Worm (Caenorhabditis elegans) whole organism, L4 larva: ENCODE data around the gene srj-6.

Experiments used
- D1046.2 ChIP-seq: fragments of 200-800 bp; sonication (Bioruptor generic); IDR thresholded peaks from 2 replicates; pipeline ENCODE4 v1.3.6; 2022; ENCODE audit warnings: missing genetic modification characterization, missing compliant biosample characterization
- F37D6.2 ChIP-seq: sonication (generic microtip); optimal IDR thresholded peaks from 2 replicates; lab custom pipeline; 2016; ENCODE audit warnings: mild to moderate bottlenecking, missing genetic modification characterization, missing compliant biosample characterization
- Y75B8A.6 ChIP-seq: fragments of 200-800 bp; sonication (Bioruptor generic); IDR thresholded peaks from 2 replicates; pipeline ENCODE4 v1.3.6; 2022; ENCODE audit warnings: missing genetic modification reagents, missing genetic modification characterization, missing compliant biosample characterization
- aha-1 ChIP-seq: fragments of 150-350 bp; peaks from one replicate; lab custom pipeline; 2014; ENCODE audit warnings: missing biosample characterization, missing genetic modification characterization
- aly-2 ChIP-seq: sonication (generic microtip); optimal IDR thresholded peaks from 2 replicates; lab custom pipeline; 2018; ENCODE audit warnings: missing biosample characterization, missing genetic modification characterization
- attf-4 ChIP-seq: sonication (generic microtip); optimal IDR thresholded peaks from 3 replicates; lab custom pipeline; 2017; ENCODE audit warnings: missing biosample characterization, missing genetic modification characterization
- ceh-20 ChIP-seq: fragments of 200-800 bp; sonication (Bioruptor generic); IDR thresholded peaks from 2 replicates; pipeline ENCODE4 v1.3.6; 2022; ENCODE audit warnings: missing genetic modification reagents, missing genetic modification characterization, missing compliant biosample characterization
- ceh-44 ChIP-seq: fragments of 200-800 bp; sonication (Bioruptor generic); IDR thresholded peaks from 2 replicates; pipeline ENCODE4 v1.3.6; 2022; ENCODE audit warnings: missing genetic modification reagents, missing genetic modification characterization, missing compliant biosample characterization
- ces-1 ChIP-seq: fragments of 150-350 bp; sonication (generic microtip); optimal IDR thresholded peaks from 4 replicates; lab custom pipeline; 2014; ENCODE audit warnings: missing biosample characterization, missing genetic modification reagents, missing genetic modification characterization
- daf-12 ChIP-seq: fragments of 150-350 bp; optimal IDR thresholded peaks from 2 replicates; lab custom pipeline; 2014; ENCODE audit warnings: missing biosample characterization, missing genetic modification reagents, missing genetic modification characterization
- dmd-6 ChIP-seq: fragments of 200-800 bp; sonication (Bioruptor generic); IDR thresholded peaks from 2 replicates; pipeline ENCODE4 v1.3.6; 2022; ENCODE audit warnings: missing genetic modification reagents, missing genetic modification characterization, missing compliant biosample characterization
- dmd-8 ChIP-seq: fragments of 200-800 bp; sonication (Bioruptor generic); IDR thresholded peaks from 2 replicates; pipeline ENCODE4 v1.3.6; 2022; ENCODE audit warnings: missing genetic modification characterization, missing compliant biosample characterization
- dpl-1 ChIP-seq: fragments of 150-350 bp; optimal IDR thresholded peaks from 2 replicates; lab custom pipeline; 2014; ENCODE audit warnings: missing biosample characterization, missing genetic modification reagents, missing genetic modification characterization
- duxl-1 ChIP-seq: sonication (generic microtip); optimal IDR thresholded peaks from 2 replicates; lab custom pipeline; 2016; ENCODE audit warnings: mild to moderate bottlenecking, missing genetic modification characterization, moderate library complexity, missing compliant biosample characterization; ENCODE audit not compliant: poor library complexity
- dve-1 ChIP-seq: sonication (generic microtip); optimal IDR thresholded peaks from 2 replicates; lab custom pipeline; 2017; ENCODE audit warnings: antibody characterized with exemption, mild to moderate bottlenecking, missing genetic modification characterization, missing compliant biosample characterization; ENCODE audit not compliant: insufficient read depth
- fkh-10 ChIP-seq: fragments of 150-350 bp; optimal IDR thresholded peaks from 2 replicates; lab custom pipeline; 2014; ENCODE audit warnings: missing biosample characterization, missing genetic modification reagents, missing genetic modification characterization
- hif-1 ChIP-seq, 2 experiments: sonication (generic microtip); optimal IDR thresholded peaks; 2 replicates each; lab custom pipeline; 2016 to 2017; ENCODE audit warnings: missing compliant biosample characterization in 2 of 2, missing genetic modification characterization in 2 of 2, missing genetic modification reagents in 2 of 2, missing genotype in 2 of 2, mild to moderate bottlenecking in 1 of 2
- hlh-11 ChIP-seq: fragments of 200-800 bp; sonication (Bioruptor generic); optimal IDR thresholded peaks from 2 replicates; lab custom pipeline; 2018; ENCODE audit warnings: mild to moderate bottlenecking, missing genetic modification characterization, missing compliant biosample characterization
- hlh-30 ChIP-seq: sonication (generic microtip); optimal IDR thresholded peaks from 2 replicates; lab custom pipeline; 2017; ENCODE audit warnings: antibody characterized with exemption, mild to moderate bottlenecking, missing genetic modification characterization, missing compliant biosample characterization; ENCODE audit not compliant: insufficient read depth
- hmg-1.1 ChIP-seq: fragments of 200-800 bp; sonication (Bioruptor generic); IDR thresholded peaks from 2 replicates; pipeline ENCODE4 v1.3.6; 2022; ENCODE audit warnings: missing genetic modification reagents, missing genetic modification characterization, missing compliant biosample characterization
- lsy-2 ChIP-seq, 2 experiments: fragments of 150-350 bp in 1 of 2; sonication (generic microtip) in 1 of 2; optimal IDR thresholded peaks; 2 replicates each; lab custom pipeline; 2014 to 2017; ENCODE audit warnings: missing biosample characterization in 2 of 2, missing genetic modification characterization in 2 of 2
- madf-9 ChIP-seq: fragments of 200-800 bp; sonication (Bioruptor generic); conservative IDR thresholded peaks from 2 replicates; pipeline ENCODE4 v1.3.6; 2022; ENCODE audit warnings: missing genetic modification reagents, missing genetic modification characterization, missing compliant biosample characterization
- mdl-1 ChIP-seq, 2 experiments: fragments of 150-350 bp in 1 of 2; sonication (generic microtip) in 1 of 2; optimal IDR thresholded peaks; 2 replicates each; lab custom pipeline; 2014 to 2017; ENCODE audit warnings: missing biosample characterization in 2 of 2, missing genetic modification characterization in 2 of 2
- mep-1 ChIP-seq: fragments of 150-350 bp; sonication (generic microtip); optimal IDR thresholded peaks from 3 replicates; lab custom pipeline; 2014; ENCODE audit warnings: missing biosample characterization, missing genetic modification characterization
- mes-2 ChIP-seq: sonication (generic microtip); optimal IDR thresholded peaks from 2 replicates; lab custom pipeline; 2016; ENCODE audit warnings: missing genotype, mild to moderate bottlenecking, missing genetic modification characterization, missing compliant biosample characterization; ENCODE audit not compliant: poor library complexity, severe bottlenecking
- nhr-11 ChIP-seq: fragments of 150-350 bp; optimal IDR thresholded peaks from 2 replicates; lab custom pipeline; 2014; ENCODE audit warnings: missing biosample characterization, missing genetic modification characterization
- nhr-28 ChIP-seq: fragments of 150-350 bp; optimal IDR thresholded peaks from 2 replicates; lab custom pipeline; 2014; ENCODE audit warnings: missing biosample characterization, missing genetic modification characterization
- nhr-48 ChIP-seq: sonication (generic microtip); optimal IDR thresholded peaks from 2 replicates; lab custom pipeline; 2016; ENCODE audit warnings: mild to moderate bottlenecking, missing genetic modification characterization, missing compliant biosample characterization
- nhr-6 ChIP-seq: fragments of 150-350 bp; optimal IDR thresholded peaks from 2 replicates; lab custom pipeline; 2014; ENCODE audit warnings: missing biosample characterization, missing genetic modification characterization
- php-3 ChIP-seq: fragments of 200-800 bp; sonication (Bioruptor generic); IDR thresholded peaks from 2 replicates; pipeline ENCODE4 v1.3.6; 2022; ENCODE audit warnings: missing genetic modification reagents, missing genetic modification characterization, missing compliant biosample characterization
- rbr-2 ChIP-seq: sonication (generic microtip); optimal IDR thresholded peaks from 2 replicates; lab custom pipeline; 2016; ENCODE audit warnings: missing genotype, missing genetic modification characterization, missing compliant biosample characterization
- set-16 ChIP-seq: fragments of 200-800 bp; sonication (Bioruptor generic); IDR thresholded peaks from 2 replicates; pipeline ENCODE4 v1.3.6; 2022; ENCODE audit warnings: missing genetic modification reagents, missing genetic modification characterization, missing compliant biosample characterization
- tag-97 ChIP-seq: fragments of 200-800 bp; sonication (Bioruptor generic); IDR thresholded peaks from 2 replicates; pipeline ENCODE4 v1.3.6; 2022; ENCODE audit warnings: missing genetic modification characterization, missing compliant biosample characterization
- tra-1 ChIP-seq: fragments of 200-800 bp; sonication (Bioruptor generic); IDR thresholded peaks from 2 replicates; pipeline ENCODE4 v1.3.6; 2022; ENCODE audit warnings: missing genetic modification reagents, missing genetic modification characterization, missing compliant biosample characterization
- unc-62 ChIP-seq, 3 experiments: fragments of 150-350 bp in 1 of 3; sonication (generic microtip); optimal IDR thresholded peaks in 2 of 3; peaks in 1 of 3; 1 replicate in 1 of 3; 2 replicates in 2 of 3; lab custom pipeline; 2014 to 2017; ENCODE audit warnings: missing biosample characterization in 3 of 3, missing genetic modification characterization in 3 of 3, missing genetic modification reagents in 3 of 3, missing genotype in 1 of 3
- zfp-3 ChIP-seq: fragments of 200-800 bp; sonication (Bioruptor generic); conservative IDR thresholded peaks from 2 replicates; pipeline ENCODE4 v1.3.6; 2022; ENCODE audit warnings: missing genetic modification reagents, missing genetic modification characterization, missing compliant biosample characterization
- zip-2 ChIP-seq: fragments of 150-350 bp; optimal IDR thresholded peaks from 2 replicates; lab custom pipeline; 2014; ENCODE audit warnings: missing biosample characterization, missing genetic modification characterization

The srj-6 gene

DNA sequence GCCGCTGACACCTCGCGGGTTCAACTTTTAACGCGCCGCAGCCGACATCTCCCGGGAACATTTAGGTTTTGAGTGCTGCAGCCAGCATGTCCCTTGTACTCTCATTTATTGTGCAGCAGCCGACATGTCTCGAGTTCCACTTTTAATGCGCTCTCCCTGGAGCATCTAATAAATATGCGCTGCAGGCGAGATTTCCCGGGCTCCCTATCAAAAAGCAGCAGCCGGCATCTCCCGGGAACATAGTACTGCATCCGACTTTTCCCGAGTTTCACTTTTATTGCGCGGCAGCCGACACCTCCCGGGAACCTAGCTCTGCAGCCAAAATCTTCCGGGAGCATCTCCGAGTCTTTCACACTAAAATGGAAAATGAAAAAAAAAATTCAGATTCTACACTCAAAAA lies 33.3 kb downstream of the srj-6 start:
- TF ChIP-seq aha-1 (peak; percentile 3), D1046.2 (GFP tag; lab: Robert Waterston, UW) (no peak), set-16 (GFP tag; lab: Robert Waterston, UW) (peak; percentile 51)

DNA sequence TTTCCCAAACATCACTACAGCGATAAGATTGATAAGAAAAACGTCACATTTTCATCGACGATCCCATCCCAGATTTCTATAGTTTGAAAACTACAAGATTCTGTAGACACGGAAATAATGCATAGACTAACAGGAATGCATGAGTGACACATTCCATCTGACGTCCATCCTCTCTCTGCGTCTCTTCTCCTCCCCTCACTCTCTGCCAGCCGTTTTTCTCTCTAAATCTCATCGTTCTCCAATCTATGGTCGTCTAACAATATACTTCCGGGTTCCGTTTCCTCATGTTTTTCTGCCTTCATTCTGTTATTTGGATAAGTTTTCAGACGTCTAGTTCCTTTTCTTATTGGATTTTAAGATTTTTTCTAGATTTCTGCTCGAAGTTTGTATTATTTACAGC lies 35.2 kb downstream of the srj-6 start, which contains the start of gene F48G7.4:
F48G7.4 (plus strand) TSS at position 400 of the 400 bp plus-strand sequence.
- TF ChIP-seq zfp-3 (GFP tag; lab: Robert Waterston, UW) (no peak), F37D6.2 (tag; lab: Kevin White, UChicago) (peak; percentile 15), hif-1 (tag; optimal IDR thresholded peaks at IDR 0.05; lab: Kevin White, UChicago) (peak in 1 of 2 experiments; percentile 26), hlh-11 (tag; lab: Kevin White, UChicago) (peak; percentile 71), daf-12 (tag; lab: Kevin White, UChicago) (no peak), zip-2 (tag; lab: Kevin White, UChicago) (no peak), nhr-48 (tag; lab: Kevin White, UChicago) (peak; percentile 24), Y75B8A.6 (GFP tag; lab: Robert Waterston, UW) (no peak), dmd-8 (GFP tag; lab: Robert Waterston, UW) (no peak), hmg-1.1 (GFP tag; lab: Robert Waterston, UW) (peak; percentile 56; the same call in 1 of the 2 replicates), ceh-44 (GFP tag; lab: Robert Waterston, UW) (no peak), rbr-2 (tag; lab: Kevin White, UChicago) (peak; percentile 84), dve-1 (tag; lab: Kevin White, UChicago) (peak; percentile 47), fkh-10 (GFP tag; lab: Kevin White, UChicago) (peak; percentile 65), attf-4 (tag; lab: Kevin White, UChicago) (no peak), tra-1 (GFP tag; lab: Robert Waterston, UW) (peak; percentile 77), nhr-28 (tag; lab: Kevin White, UChicago) (peak; percentile 74), lsy-2 (tag; optimal IDR thresholded peaks at IDR 0.05; lab: Kevin White, UChicago) (peak; percentile 40 to 76), ces-1 (no peak), hlh-30 (tag; lab: Kevin White, UChicago) (peak; percentile 79), tag-97 (0 out of 2 replicates have a peak, but pooled peaks have one; percentile 33), mdl-1 (tag; optimal IDR thresholded peaks at IDR 0.05; lab: Kevin White, UChicago) (peak in 1 of 2 experiments; percentile 60), dpl-1 (peak; percentile 10), duxl-1 (tag; lab: Kevin White, UChicago) (peak; percentile 50), mep-1 (tag; lab: Kevin White, UChicago) (peak; percentile 73), unc-62 (GFP tag; optimal IDR thresholded peaks at IDR 0.05 in 1 of 2; lab: Kevin White, UChicago) (peak in 1 of 2 experiments; percentile 99), unc-62 (tag; optimal IDR thresholded peaks at IDR 0.05; lab: Kevin White, UChicago) (no peak), aly-2 (tag; lab: Kevin White, UChicago) (no peak), dmd-6 (GFP tag; lab: Robert Waterston, UW) (peak; percentile 75), nhr-6 (peak; percentile 30), mes-2 (peak; percentile 56), ceh-20 (GFP tag; lab: Robert Waterston, UW) (peak; percentile 60; the same call in 1 of the 2 replicates), madf-9 (no peak), nhr-11 (tag; lab: Kevin White, UChicago) (peak; percentile 18)

DNA sequence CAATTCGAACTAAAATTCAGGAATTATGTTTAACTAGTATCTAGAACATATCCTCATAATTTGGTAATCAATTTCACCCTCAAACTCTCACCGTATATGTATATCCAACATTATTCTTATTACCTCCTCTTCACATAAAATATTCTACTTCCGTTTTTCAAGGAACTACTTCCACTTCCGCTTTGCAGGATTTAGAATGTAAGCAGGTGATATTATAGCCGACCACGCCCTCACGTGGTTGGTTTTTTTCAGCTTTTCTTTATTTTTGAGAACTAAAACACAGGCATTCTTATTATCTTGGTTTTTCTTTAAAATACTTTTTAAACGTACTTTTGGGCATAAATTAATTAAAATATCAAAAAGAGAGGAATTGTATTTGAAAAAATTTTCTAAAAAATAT lies 36.4 kb downstream of the srj-6 start:
- TF ChIP-seq nhr-11 (tag; lab: Kevin White, UChicago) (peak; percentile 12), php-3 (GFP tag; lab: Robert Waterston, UW) (no peak)
- TF ChIP-seq, all 104 proteins: peak for 1
